Worm (Caenorhabditis elegans) whole organism, L4 larva: Measurements from ENCODE around the gene F36D4.5.
A peak's percentile ranks its signal among the peaks of the same experiment; 100 is the strongest.

Source experiments
- F26F4.8 ChIP-seq: fragments of 200-800 bp; sonication (Bioruptor generic); conservative IDR thresholded peaks from 2 replicates; pipeline ENCODE4 v1.3.6; 2022; ENCODE audit warnings: missing genetic modification characterization, missing compliant biosample characterization
- R02D3.7 ChIP-seq: fragments of 150-350 bp; sonication (generic microtip); optimal IDR thresholded peaks from 3 replicates; lab custom pipeline; 2014; ENCODE audit warnings: missing biosample characterization, missing genetic modification characterization
- Y48G9A.11 ChIP-seq: fragments of 200-800 bp; sonication (Bioruptor generic); IDR thresholded peaks from 2 replicates; pipeline ENCODE4 v1.3.6; 2022; ENCODE audit warnings: missing genetic modification reagents, missing genetic modification characterization, missing compliant biosample characterization
- Y75B8A.6 ChIP-seq: fragments of 200-800 bp; sonication (Bioruptor generic); IDR thresholded peaks from 2 replicates; pipeline ENCODE4 v1.3.6; 2022; ENCODE audit warnings: missing genetic modification reagents, missing genetic modification characterization, missing compliant biosample characterization
- aha-1 ChIP-seq: fragments of 150-350 bp; peaks from one replicate; lab custom pipeline; 2014; ENCODE audit warnings: missing biosample characterization, missing genetic modification characterization
- arid-1 ChIP-seq: fragments of 200-800 bp; sonication (Bioruptor generic); conservative IDR thresholded peaks from 2 replicates; pipeline ENCODE4 v1.3.6; 2022; ENCODE audit warnings: missing genetic modification reagents, missing genetic modification characterization, missing compliant biosample characterization
- ceh-28 ChIP-seq: fragments of 150-350 bp; optimal IDR thresholded peaks from 2 replicates; lab custom pipeline; 2014; ENCODE audit warnings: missing biosample characterization, missing genetic modification reagents, missing genetic modification characterization
- ceh-32 ChIP-seq: sonication (generic microtip); optimal IDR thresholded peaks from 2 replicates; lab custom pipeline; 2016; ENCODE audit warnings: mild to moderate bottlenecking, missing genetic modification characterization, missing compliant biosample characterization; ENCODE audit not compliant: poor library complexity
- ceh-44 ChIP-seq: fragments of 200-800 bp; sonication (Bioruptor generic); IDR thresholded peaks from 2 replicates; pipeline ENCODE4 v1.3.6; 2022; ENCODE audit warnings: missing genetic modification reagents, missing genetic modification characterization, missing compliant biosample characterization
- ceh-62 ChIP-seq: sonication (generic microtip); optimal IDR thresholded peaks from 2 replicates; lab custom pipeline; 2017; ENCODE audit warnings: missing biosample characterization, missing genetic modification characterization
- ceh-82 ChIP-seq: sonication (generic microtip); optimal IDR thresholded peaks from 2 replicates; lab custom pipeline; 2017; ENCODE audit warnings: missing biosample characterization, missing genetic modification characterization
- daf-16 ChIP-seq, 3 experiments: sonication (generic microtip); optimal IDR thresholded peaks; 2 replicates each; lab custom pipeline; 2016 to 2017; ENCODE audit warnings: missing genetic modification characterization in 3 of 3, missing genetic modification reagents in 3 of 3, mild to moderate bottlenecking in 2 of 3, missing compliant biosample characterization in 2 of 3, missing biosample characterization in 1 of 3, moderate library complexity in 1 of 3
- duxl-1 ChIP-seq: sonication (generic microtip); optimal IDR thresholded peaks from 2 replicates; lab custom pipeline; 2016; ENCODE audit warnings: mild to moderate bottlenecking, missing genetic modification characterization, moderate library complexity, missing compliant biosample characterization; ENCODE audit not compliant: poor library complexity
- dve-1 ChIP-seq: sonication (generic microtip); optimal IDR thresholded peaks from 2 replicates; lab custom pipeline; 2017; ENCODE audit warnings: antibody characterized with exemption, mild to moderate bottlenecking, missing genetic modification characterization, missing compliant biosample characterization; ENCODE audit not compliant: insufficient read depth
- egl-43 ChIP-seq: fragments of 200-800 bp; sonication (Bioruptor generic); IDR thresholded peaks from 2 replicates; pipeline ENCODE4 v1.3.6; 2022; ENCODE audit warnings: missing genetic modification reagents, missing genetic modification characterization, missing compliant biosample characterization
- fkh-10 ChIP-seq: fragments of 150-350 bp; optimal IDR thresholded peaks from 2 replicates; lab custom pipeline; 2014; ENCODE audit warnings: missing biosample characterization, missing genetic modification reagents, missing genetic modification characterization
- hlh-30 ChIP-seq: sonication (generic microtip); optimal IDR thresholded peaks from 2 replicates; lab custom pipeline; 2017; ENCODE audit warnings: antibody characterized with exemption, mild to moderate bottlenecking, missing genetic modification characterization, missing compliant biosample characterization; ENCODE audit not compliant: insufficient read depth
- jun-1 ChIP-seq: fragments of 150-350 bp; optimal IDR thresholded peaks from 2 replicates; lab custom pipeline; 2014; ENCODE audit warnings: missing biosample characterization, missing genetic modification reagents, missing genetic modification characterization
- lin-13 ChIP-seq: fragments of 150-350 bp; optimal IDR thresholded peaks from 2 replicates; lab custom pipeline; 2014; ENCODE audit warnings: missing biosample characterization, missing genetic modification reagents, missing genetic modification characterization
- lin-39 ChIP-seq: fragments of 150-350 bp; optimal IDR thresholded peaks from 2 replicates; lab custom pipeline; 2014; ENCODE audit warnings: missing biosample characterization, missing genetic modification reagents, missing genetic modification characterization
- madf-5 ChIP-seq, 2 experiments: fragments of 200-800 bp; sonication (Bioruptor generic); IDR thresholded peaks; 2 replicates each; pipeline ENCODE4 v1.3.6; 2022; ENCODE audit warnings: missing compliant biosample characterization in 2 of 2, missing genetic modification characterization in 2 of 2
- mep-1 ChIP-seq: fragments of 150-350 bp; sonication (generic microtip); optimal IDR thresholded peaks from 3 replicates; lab custom pipeline; 2014; ENCODE audit warnings: missing biosample characterization, missing genetic modification characterization
- mxl-2 ChIP-seq: fragments of 200-800 bp; sonication (Bioruptor generic); conservative IDR thresholded peaks from 2 replicates; pipeline ENCODE4 v1.3.6; 2022; ENCODE audit warnings: missing genetic modification reagents, missing genetic modification characterization, missing compliant biosample characterization
- mxl-3 ChIP-seq: fragments of 200-800 bp; sonication (Bioruptor generic); optimal IDR thresholded peaks from 2 replicates; lab custom pipeline; 2018; ENCODE audit warnings: mild to moderate bottlenecking, missing genetic modification characterization, missing compliant biosample characterization
- nhr-28 ChIP-seq: fragments of 150-350 bp; optimal IDR thresholded peaks from 2 replicates; lab custom pipeline; 2014; ENCODE audit warnings: missing biosample characterization, missing genetic modification characterization
- nhr-41 ChIP-seq: fragments of 200-800 bp; sonication (Bioruptor generic); IDR thresholded peaks from 2 replicates; pipeline ENCODE4 v1.3.6; 2022; ENCODE audit warnings: missing genetic modification reagents, missing genetic modification characterization, missing compliant biosample characterization
- nhr-48 ChIP-seq: sonication (generic microtip); optimal IDR thresholded peaks from 2 replicates; lab custom pipeline; 2016; ENCODE audit warnings: mild to moderate bottlenecking, missing genetic modification characterization, missing compliant biosample characterization
- nhr-6 ChIP-seq: fragments of 150-350 bp; optimal IDR thresholded peaks from 2 replicates; lab custom pipeline; 2014; ENCODE audit warnings: missing biosample characterization, missing genetic modification characterization
- nhr-77 ChIP-seq: fragments of 150-350 bp; optimal IDR thresholded peaks from 2 replicates; lab custom pipeline; 2014; ENCODE audit warnings: missing biosample characterization, missing genetic modification characterization
- pha-4 ChIP-seq, 2 experiments: fragments of 150-350 bp in 1 of 2; fragments of 200-800 bp in 1 of 2; sonication (Bioruptor generic) in 1 of 2; IDR thresholded peaks in 1 of 2; optimal IDR thresholded peaks in 1 of 2; 2 replicates each; pipeline versions ENCODE4 v1.3.6 to Lab custom; 2014 to 2022; ENCODE audit warnings: missing genetic modification characterization in 2 of 2, missing genetic modification reagents in 2 of 2, missing biosample characterization in 1 of 2, missing compliant biosample characterization in 1 of 2
- sdz-12 ChIP-seq: fragments of 200-800 bp; sonication (Bioruptor generic); optimal IDR thresholded peaks from 2 replicates; lab custom pipeline; 2018; ENCODE audit warnings: mild to moderate bottlenecking, missing genetic modification characterization, missing compliant biosample characterization
- set-16 ChIP-seq: fragments of 200-800 bp; sonication (Bioruptor generic); IDR thresholded peaks from 2 replicates; pipeline ENCODE4 v1.3.6; 2022; ENCODE audit warnings: missing genetic modification reagents, missing genetic modification characterization, missing compliant biosample characterization
- snpc-4 ChIP-seq: fragments of 150-350 bp; optimal IDR thresholded peaks from 2 replicates; lab custom pipeline; 2014; ENCODE audit warnings: missing biosample characterization, missing genetic modification characterization
- tag-97 ChIP-seq: fragments of 200-800 bp; sonication (Bioruptor generic); IDR thresholded peaks from 2 replicates; pipeline ENCODE4 v1.3.6; 2022; ENCODE audit warnings: missing genetic modification characterization, missing compliant biosample characterization
- tra-1 ChIP-seq: fragments of 200-800 bp; sonication (Bioruptor generic); IDR thresholded peaks from 2 replicates; pipeline ENCODE4 v1.3.6; 2022; ENCODE audit warnings: missing genetic modification reagents, missing genetic modification characterization, missing compliant biosample characterization
- unc-130 ChIP-seq: sonication (generic microtip); optimal IDR thresholded peaks from 2 replicates; lab custom pipeline; 2016; ENCODE audit warnings: missing genetic modification reagents, missing genetic modification characterization, missing compliant biosample characterization
- unc-39 ChIP-seq: sonication (generic microtip); optimal IDR thresholded peaks from 2 replicates; lab custom pipeline; 2017; ENCODE audit warnings: missing biosample characterization, missing genetic modification characterization
- unc-62 ChIP-seq, 3 experiments: fragments of 150-350 bp in 1 of 3; sonication (generic microtip); optimal IDR thresholded peaks in 2 of 3; peaks in 1 of 3; 1 replicate in 1 of 3; 2 replicates in 2 of 3; lab custom pipeline; 2014 to 2017; ENCODE audit warnings: missing biosample characterization in 3 of 3, missing genetic modification characterization in 3 of 3, missing genetic modification reagents in 3 of 3, missing genotype in 1 of 3
- zfp-2 ChIP-seq: sonication (generic microtip); optimal IDR thresholded peaks from 2 replicates; lab custom pipeline; 2016; ENCODE audit warnings: mild to moderate bottlenecking, missing genetic modification characterization, missing compliant biosample characterization
- zip-11 ChIP-seq: fragments of 200-800 bp; sonication (Bioruptor generic); IDR thresholded peaks from 2 replicates; pipeline ENCODE4 v1.3.6; 2022; ENCODE audit warnings: missing genetic modification characterization, missing compliant biosample characterization
- zip-2 ChIP-seq: fragments of 150-350 bp; optimal IDR thresholded peaks from 2 replicates; lab custom pipeline; 2014; ENCODE audit warnings: missing biosample characterization, missing genetic modification characterization
- ztf-11 ChIP-seq: fragments of 150-350 bp; optimal IDR thresholded peaks from 2 replicates; lab custom pipeline; 2014; ENCODE audit warnings: missing biosample characterization, missing genetic modification characterization
- ztf-7 ChIP-seq: fragments of 150-350 bp; optimal IDR thresholded peaks from 2 replicates; lab custom pipeline; 2014; ENCODE audit warnings: missing biosample characterization, missing genetic modification characterization

The F36D4.5 gene

DNA sequence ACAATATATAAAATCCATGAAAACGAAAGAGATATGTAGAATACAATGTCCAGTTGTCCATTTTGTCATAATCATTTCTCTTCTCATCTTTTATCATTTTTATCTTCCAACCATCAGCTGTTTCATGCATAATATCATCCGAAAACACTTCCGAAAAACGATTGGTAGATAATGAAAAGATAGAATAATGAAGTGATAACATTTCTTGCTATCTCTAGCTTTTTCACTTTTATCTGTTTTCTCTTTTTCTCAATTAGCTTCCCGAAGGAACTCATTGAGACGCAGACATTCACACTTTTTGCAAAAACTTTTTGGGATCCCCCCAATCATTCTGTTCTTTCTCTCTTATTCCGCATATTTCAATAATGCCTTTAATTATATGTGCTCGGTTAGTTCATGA is 28.3 kb upstream of the F36D4.5 start (continued):
- TF ChIP-seq nhr-41 (GFP tag; lab: Robert Waterston, UW) = no peak
- no peak for TF ChIP-seq lin-39 (tag; lab: Kevin White, UChicago)
- TF ChIP-seq jun-1 (tag; lab: Kevin White, UChicago) = no peak

DNA sequence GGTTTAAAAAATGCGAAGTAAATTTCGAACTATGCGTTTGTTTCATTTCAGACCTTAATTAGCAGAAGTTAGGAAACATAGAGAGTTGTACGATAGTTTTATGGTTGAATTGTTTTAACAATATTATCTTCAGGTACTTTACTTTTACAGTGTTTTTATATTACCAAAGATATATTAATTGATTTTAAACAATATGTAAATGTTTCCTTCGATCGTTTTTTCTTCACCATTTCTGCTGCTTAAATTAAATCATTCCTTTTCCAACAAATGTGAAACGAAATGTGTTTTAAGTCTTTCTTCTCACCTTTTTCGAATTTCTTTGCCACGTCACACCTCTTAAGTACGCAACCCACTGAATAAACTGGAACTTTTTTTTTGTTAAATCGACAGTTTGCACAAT is 27.7 kb upstream of the F36D4.5 start:
- TF ChIP-seq R02D3.7 (tag; lab: Kevin White, UChicago) (no peak), lin-39 (tag; lab: Kevin White, UChicago) (no peak), ztf-11 (tag; lab: Kevin White, UChicago) (no peak), unc-130 (GFP tag; lab: Kevin White, UChicago) (no peak), aha-1 (peak; percentile 93), zip-11 (GFP tag; lab: Robert Waterston, UW) (no peak)

DNA sequence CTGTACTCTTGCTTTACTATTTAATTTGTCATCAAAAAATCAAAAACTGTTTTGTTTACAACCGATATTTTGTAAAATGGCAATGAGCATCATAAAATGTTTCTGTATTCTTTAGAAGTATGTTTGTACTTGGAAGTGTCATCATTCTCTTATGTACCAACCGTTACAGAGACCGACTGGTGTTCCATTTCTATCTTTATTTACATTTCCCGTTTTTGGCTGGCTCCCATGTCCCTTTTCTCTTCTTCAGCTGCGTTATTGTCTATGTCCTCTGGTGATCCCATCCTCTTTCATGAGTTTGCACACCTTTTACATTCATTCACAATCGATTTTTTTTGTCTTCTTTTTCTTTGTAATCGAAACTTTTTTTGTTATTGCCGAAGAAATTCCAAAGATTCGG is 25.9 kb upstream of the F36D4.5 start:
- no peak for TF ChIP-seq ceh-32
- TF ChIP-seq pha-4 (GFP tag; IDR thresholded peaks at IDR 0.05; lab: Robert Waterston, UW) = no peak
- TF ChIP-seq pha-4 (tag; optimal IDR thresholded peaks at IDR 0.05; lab: Kevin White, UChicago) = peak; percentile 94
- TF ChIP-seq set-16 = no peak
- TF ChIP-seq nhr-6 (tag; lab: Kevin White, UChicago) = peak; percentile 22
- TF ChIP-seq zfp-2 (tag; lab: Kevin White, UChicago) = no peak
- no peak for TF ChIP-seq Y75B8A.6
- no peak for TF ChIP-seq ceh-28 (tag; lab: Kevin White, UChicago)
- TF ChIP-seq nhr-48 (tag; lab: Kevin White, UChicago) = no peak
- no peak for TF ChIP-seq ztf-7 (tag; lab: Kevin White, UChicago)
- no peak for TF ChIP-seq Y48G9A.11

DNA sequence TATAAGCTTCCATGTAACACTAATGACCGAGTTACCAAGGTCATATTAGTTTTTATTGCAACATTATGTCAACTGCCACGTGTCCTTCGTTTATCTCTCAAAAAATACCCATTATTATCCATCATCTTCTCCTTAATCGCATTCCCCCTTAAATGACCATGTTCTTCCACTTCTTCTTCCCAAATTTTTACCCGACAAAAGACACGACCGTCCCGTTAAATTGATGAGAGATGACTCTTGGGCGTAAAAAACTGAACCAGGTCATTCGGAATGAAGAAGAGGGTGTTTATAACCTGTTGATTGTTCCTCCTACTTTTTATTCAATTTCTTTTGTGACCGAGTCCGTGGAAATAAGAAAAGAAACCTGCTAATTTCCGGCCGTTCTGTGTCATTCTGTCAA is 19.0 kb upstream of the F36D4.5 start:
- TF ChIP-seq unc-62 (GFP tag; optimal IDR thresholded peaks at IDR 0.05 in 1 of 2; lab: Kevin White, UChicago) (no peak), unc-62 (tag; optimal IDR thresholded peaks at IDR 0.05; lab: Kevin White, UChicago) (no peak), Y75B8A.6 (no peak), ceh-82 (tag; lab: Kevin White, UChicago) (no peak), ceh-28 (tag; lab: Kevin White, UChicago) (no peak), nhr-28 (tag; lab: Kevin White, UChicago) (no peak), tag-97 (GFP tag; lab: Robert Waterston, UW) (no peak), zip-2 (no peak), mep-1 (tag; lab: Kevin White, UChicago) (no peak), nhr-6 (tag; lab: Kevin White, UChicago) (no peak), dve-1 (tag; lab: Kevin White, UChicago) (no peak), hlh-30 (tag; lab: Kevin White, UChicago) (no peak), madf-5 (GFP tag; IDR thresholded peaks at IDR 0.05; lab: Robert Waterston, UW) (no peak), unc-39 (tag; lab: Kevin White, UChicago) (no peak), ceh-44 (no peak), tra-1 (GFP tag; lab: Robert Waterston, UW) (no peak), ztf-7 (tag; lab: Kevin White, UChicago) (no peak), egl-43 (GFP tag; lab: Robert Waterston, UW) (no peak), lin-13 (GFP tag; lab: Kevin White, UChicago) (no peak), mxl-3 (GFP tag; lab: Kevin White, UChicago) (no peak), fkh-10 (no peak)

DNA sequence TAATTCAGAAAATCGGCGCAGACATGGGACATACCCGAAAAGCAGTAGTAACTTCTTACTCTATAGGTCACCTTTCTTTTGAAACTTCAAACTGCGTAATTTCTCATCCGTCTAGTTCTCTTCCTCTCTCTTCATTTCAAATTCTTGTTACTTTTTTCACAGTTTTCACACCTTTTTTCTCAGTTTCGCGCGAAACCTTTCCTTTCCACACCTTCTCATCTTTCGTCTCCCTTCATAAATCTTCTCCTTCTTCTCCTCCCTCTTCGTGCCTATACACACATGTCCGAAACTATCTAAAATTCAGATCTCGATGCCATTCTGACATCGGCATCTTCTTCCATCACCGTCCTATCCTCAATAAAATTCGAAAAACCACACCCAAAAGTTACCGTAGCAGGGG is 18.1 kb upstream of the F36D4.5 start, which contains the start of gene wdr-62:
wdr-62 (plus strand) TSS at position 301 of the 400 bp plus-strand sequence.
- TF ChIP-seq lin-39 (tag; lab: Kevin White, UChicago) (no peak), duxl-1 (tag; lab: Kevin White, UChicago) (no peak), arid-1 (no peak), nhr-77 (tag; lab: Kevin White, UChicago) (no peak), F26F4.8 (GFP tag; lab: Robert Waterston, UW) (no peak), sdz-12 (no peak), ceh-28 (tag; lab: Kevin White, UChicago) (no peak), lin-13 (GFP tag; lab: Kevin White, UChicago) (no peak), unc-62 (GFP tag; optimal IDR thresholded peaks at IDR 0.05 in 1 of 2; lab: Kevin White, UChicago) (peak in 1 of 2 experiments; percentile 57), unc-62 (tag; optimal IDR thresholded peaks at IDR 0.05; lab: Kevin White, UChicago) (no peak), zip-11 (GFP tag; lab: Robert Waterston, UW) (no peak), aha-1 (peak; percentile 48), ceh-62 (tag; lab: Kevin White, UChicago) (no peak), snpc-4 (tag; lab: Kevin White, UChicago) (no peak), daf-16 (GFP tag; optimal IDR thresholded peaks at IDR 0.05; lab: Kevin White, UChicago) (no peak), daf-16 (tag; optimal IDR thresholded peaks at IDR 0.05; lab: Kevin White, UChicago) (no peak), mxl-2 (GFP tag; lab: Robert Waterston, UW) (no peak)
